Fruit fly (Drosophila melanogaster): Measurements from ENCODE around the gene timeout.

- TF ChIP-seq D1 (tag; optimal IDR thresholded peaks at IDR 0.05): no peak
- no peak for TF ChIP-seq CG32121 (GFP tag; IDR thresholded peaks at IDR 0.05)
- TF ChIP-seq fd96Ca (GFP tag; IDR thresholded peaks at IDR 0.05): no peak
- TF ChIP-seq Pif1A (GFP tag; optimal IDR thresholded peaks at IDR 0.05): no peak
- TF ChIP-seq EcR (GFP tag; optimal IDR thresholded peaks at IDR 0.05): no peak
- TF ChIP-seq CG15710 (tag; optimal IDR thresholded peaks at IDR 0.05): no peak
- TF ChIP-seq Snoo (tag; optimal IDR thresholded peaks at IDR 0.05): no peak
- no peak for TF ChIP-seq CG10348 (GFP tag; IDR thresholded peaks at IDR 0.05)
- no peak for TF ChIP-seq CG8159 (tag; optimal IDR thresholded peaks at IDR 0.05)
- no peak for TF ChIP-seq CG34367 (tag; optimal IDR thresholded peaks at IDR 0.05)
- no peak for TF ChIP-seq CG8301 (tag; optimal IDR thresholded peaks at IDR 0.05)
- TF ChIP-seq CG13204 (GFP tag; optimal IDR thresholded peaks at IDR 0.05): no peak
Observed at dm6 chr3R:13056553-13056952, 31.9 kb upstream of the timeout start.

Data from whole organism, pupa.